Worm (Caenorhabditis elegans) whole organism, L3 larva: ENCODE data around the gene T26H10.2.

Experiments used
- ama-1 ChIP-seq: fragments of 150-350 bp; optimal IDR thresholded peaks from 2 replicates; lab custom pipeline; 2018
- ceh-28 ChIP-seq: fragments of 150-350 bp; optimal IDR thresholded peaks from 2 replicates; lab custom pipeline; 2014; ENCODE audit warnings: missing biosample characterization, missing genetic modification reagents, missing genetic modification characterization
- elt-3 ChIP-seq, 3 experiments: fragments of 150-350 bp in 1 of 3; sonication (generic microtip) in 2 of 3; optimal IDR thresholded peaks; 2 replicates in 2 of 3; 4 replicates in 1 of 3; lab custom pipeline; 2014 to 2017; ENCODE audit warnings: missing biosample characterization in 3 of 3, missing genetic modification characterization in 3 of 3
- mdl-1 ChIP-seq: fragments of 150-350 bp; optimal IDR thresholded peaks from 2 replicates; lab custom pipeline; 2014; ENCODE audit warnings: missing biosample characterization, missing genetic modification characterization
- mml-1 ChIP-seq: fragments of 150-350 bp; sonication (generic microtip); optimal IDR thresholded peaks from 3 replicates; lab custom pipeline; 2014; ENCODE audit warnings: missing biosample characterization, missing genetic modification characterization
- nhr-76 ChIP-seq: fragments of 150-350 bp; sonication (generic microtip); optimal IDR thresholded peaks from 5 replicates; lab custom pipeline; 2014; ENCODE audit warnings: missing biosample characterization, missing genetic modification characterization
- nhr-77 ChIP-seq: fragments of 150-350 bp; optimal IDR thresholded peaks from 2 replicates; lab custom pipeline; 2014; ENCODE audit warnings: missing biosample characterization, missing genetic modification characterization
- pha-4 ChIP-seq: fragments of 150-350 bp; optimal IDR thresholded peaks from 2 replicates; lab custom pipeline; 2014; ENCODE audit warnings: missing biosample characterization, missing genetic modification reagents, missing genetic modification characterization
- zag-1 ChIP-seq: fragments of 150-350 bp; optimal IDR thresholded peaks from 2 replicates; lab custom pipeline; 2014; ENCODE audit warnings: missing biosample characterization, missing genetic modification characterization
- ztf-4 ChIP-seq: fragments of 150-350 bp; optimal IDR thresholded peaks from 2 replicates; lab custom pipeline; 2014; ENCODE audit warnings: missing biosample characterization, missing genetic modification characterization

- TF ChIP-seq zag-1 (tag; lab: Kevin White, UChicago), result no peak
- TF ChIP-seq ama-1 (lab: Kevin White, UChicago), result no peak
- no peak for TF ChIP-seq nhr-76 (tag; lab: Kevin White, UChicago)
- no peak for TF ChIP-seq elt-3 (tag; optimal IDR thresholded peaks at IDR 0.05; lab: Kevin White, UChicago)
- no peak for TF ChIP-seq ztf-4 (tag; lab: Kevin White, UChicago)
- no peak for TF ChIP-seq pha-4 (tag; lab: Kevin White, UChicago)
- TF ChIP-seq mdl-1 (tag; lab: Kevin White, UChicago), result no peak
- no peak for TF ChIP-seq mml-1 (tag; lab: Kevin White, UChicago)
- TF ChIP-seq nhr-77 (tag; lab: Kevin White, UChicago), result no peak
- no peak for TF ChIP-seq ceh-28 (tag; lab: Kevin White, UChicago)
These were observed 4.3 kb upstream of the T26H10.2 start for ce11 chrV:11428728-11429127.
